Fruit fly (Drosophila melanogaster): Measurements from ENCODE around the gene RasGAP1.

RasGAP1 gene

dm6 chr3L:9847420-9847977, 7.6 kb downstream of the RasGAP1 start (continued):
- TF ChIP-seq ERR (GFP tag; optimal IDR thresholded peaks at IDR 0.05) (peak; percentile 33), zen (tag; optimal IDR thresholded peaks at IDR 0.05) (no peak), CG16779 (GFP tag; IDR thresholded peaks at IDR 0.05) (0 out of 2 replicates have a peak, but pooled peaks have one; percentile 33), salm (tag; optimal IDR thresholded peaks at IDR 0.05) (no peak), NC2β (GFP tag; optimal IDR thresholded peaks at IDR 0.05) (no peak), Meics (GFP tag; optimal IDR thresholded peaks at IDR 0.05) (peak; percentile 69), CG12236 (GFP tag; optimal IDR thresholded peaks at IDR 0.05) (no peak), lov (optimal IDR thresholded peaks at IDR 0.05) (no peak), lov (GFP tag; IDR thresholded peaks at IDR 0.05) (no peak), NK7.1 (GFP tag; optimal IDR thresholded peaks at IDR 0.05) (peak; percentile 29), Sox102F (GFP tag; optimal IDR thresholded peaks at IDR 0.05) (peak; percentile 45), CG6854 (GFP tag; optimal IDR thresholded peaks at IDR 0.05) (peak; percentile 15), HHEX (GFP tag; optimal IDR thresholded peaks at IDR 0.05) (peak; percentile 23), pnt (GFP tag; optimal IDR thresholded peaks at IDR 0.05) (no peak), CG17912 (GFP tag; optimal IDR thresholded peaks at IDR 0.05) (no peak), CG14441 (GFP tag; IDR thresholded peaks at IDR 0.05) (peak; percentile 64), scrt (GFP tag; optimal IDR thresholded peaks at IDR 0.05) (peak; percentile 23), rib (GFP tag; IDR thresholded peaks at IDR 0.05) (peak; percentile 81), CG8089 (GFP tag; optimal IDR thresholded peaks at IDR 0.05) (no peak), unpg (GFP tag; optimal IDR thresholded peaks at IDR 0.05) (peak; percentile 44), dmrt11E (tag; optimal IDR thresholded peaks at IDR 0.05) (no peak), CG16813 (GFP tag; IDR thresholded peaks at IDR 0.05; ENCODE audit: partially characterized antibody) (no peak), nerfin-1 (tag; optimal IDR thresholded peaks at IDR 0.05) (no peak), Ada2b (GFP tag; IDR thresholded peaks at IDR 0.05) (peak; percentile 53), C15 (GFP tag; IDR thresholded peaks at IDR 0.05) (no peak), CG8478 (optimal IDR thresholded peaks at IDR 0.05) (no peak), B-H2 (GFP tag; optimal IDR thresholded peaks at IDR 0.05) (peak; percentile 21), CG6272 (GFP tag; IDR thresholded peaks at IDR 0.05) (no peak), Ssrp (tag; optimal IDR thresholded peaks at IDR 0.05) (no peak), pzg (GFP tag; optimal IDR thresholded peaks at IDR 0.05) (no peak), CG15479 (GFP tag; optimal IDR thresholded peaks at IDR 0.05) (no peak), CG13123 (GFP tag; optimal IDR thresholded peaks at IDR 0.05) (no peak), CG12104 (GFP tag; optimal IDR thresholded peaks at IDR 0.05) (no peak), en (GFP tag; optimal IDR thresholded peaks at IDR 0.05) (no peak), yki (optimal IDR thresholded peaks at IDR 0.05) (no peak), CG17568 (GFP tag; optimal IDR thresholded peaks at IDR 0.05) (no peak), Ptx1 (GFP tag; IDR thresholded peaks at IDR 0.05) (peak; percentile 38), Doc2 (GFP tag; IDR thresholded peaks at IDR 0.05) (no peak), Atf-2 (GFP tag; optimal IDR thresholded peaks at IDR 0.05) (no peak), CG11085 (GFP tag; IDR thresholded peaks at IDR 0.05) (no peak), dan (GFP tag; IDR thresholded peaks at IDR 0.05) (no peak), sima (GFP tag; optimal IDR thresholded peaks at IDR 0.05) (no peak), zfh1 (GFP tag; IDR thresholded peaks at IDR 0.05) (no peak), Gug (GFP tag; IDR thresholded peaks at IDR 0.05) (peak; percentile 33; the same call in 2 of the 4 replicates), NC2α (GFP tag; optimal IDR thresholded peaks at IDR 0.05) (no peak), CG4617 (GFP tag; optimal IDR thresholded peaks at IDR 0.05; ENCODE audit: borderline replicate concordance) (no peak), maf-S (GFP tag; optimal IDR thresholded peaks at IDR 0.05) (no peak), CG10462 (GFP tag; optimal IDR thresholded peaks at IDR 0.05) (no peak), CG3281 (GFP tag; optimal IDR thresholded peaks at IDR 0.05) (peak; percentile 67), CG8290 (GFP tag; optimal IDR thresholded peaks at IDR 0.05) (no peak), CG8290 (tag; optimal IDR thresholded peaks at IDR 0.05) (peak in 1 of 2 experiments; percentile 87), CG15514 (GFP tag; optimal IDR thresholded peaks at IDR 0.05) (peak; percentile 49), crc (GFP tag; optimal IDR thresholded peaks at IDR 0.05) (peak; percentile 34)

Measured in whole organism, embryonic.